Fruit fly (Drosophila melanogaster) whole organism: ENCODE results near the gene CG15480.

ENCODE experiments used
- CG8478 ChIP-seq: fragments of >200 bp; optimal IDR thresholded peaks from 2 replicates; lab custom pipeline; 2018; ENCODE audit warnings: inconsistent platforms
- Dll ChIP-seq: fragments of >200 bp; optimal IDR thresholded peaks from 2 replicates; lab custom pipeline; 2017
- EcR ChIP-seq, 2 experiments: fragments of >200 bp; optimal IDR thresholded peaks; 2 replicates each; lab custom pipeline; 2017; ENCODE audit warnings: missing biosample characterization in 2 of 2, missing genetic modification characterization in 2 of 2, missing genetic modification reagents in 2 of 2
- pan ChIP-seq: fragments of >200 bp; optimal IDR thresholded peaks from 2 replicates; lab custom pipeline; 2017
- psq ChIP-seq: fragments of >200 bp; optimal IDR thresholded peaks from 2 replicates; lab custom pipeline; 2017
- usp ChIP-seq: fragments of >200 bp; optimal IDR thresholded peaks from 2 replicates; lab custom pipeline; 2017; ENCODE audit warnings: missing biosample characterization, missing genetic modification characterization, mixed read lengths

Gene CG15480

dm6 chr2L:13206857-13207463 lies 18.1 kb downstream of the CG15480 start:
- no peak for TF ChIP-seq psq (lab: Kevin White, UChicago)
- no peak for TF ChIP-seq usp
- TF ChIP-seq Dll (lab: Kevin White, UChicago) = no peak
- TF ChIP-seq pan (lab: Kevin White, UChicago) = no peak
- no peak for TF ChIP-seq EcR (GFP tag; optimal IDR thresholded peaks at IDR 0.05; lab: Kevin White, UChicago)
- TF ChIP-seq CG8478 (lab: Kevin White, UChicago) = no peak

dm6 chr2L:13206077-13206668 lies 18.9 kb downstream of the CG15480 start:
- peak; percentile 22 for TF ChIP-seq pan (lab: Kevin White, UChicago)
- TF ChIP-seq Dll (lab: Kevin White, UChicago) = no peak
- TF ChIP-seq usp = no peak
- no peak for TF ChIP-seq psq (lab: Kevin White, UChicago)
- TF ChIP-seq EcR (GFP tag; optimal IDR thresholded peaks at IDR 0.05; lab: Kevin White, UChicago) = peak in 1 of 2 experiments; percentile 82
- TF ChIP-seq CG8478 (lab: Kevin White, UChicago) = no peak

- no peak for TF ChIP-seq Dll (lab: Kevin White, UChicago)
- no peak for TF ChIP-seq EcR (GFP tag; optimal IDR thresholded peaks at IDR 0.05; lab: Kevin White, UChicago)
- TF ChIP-seq psq (lab: Kevin White, UChicago) = no peak
- no peak for TF ChIP-seq usp
- TF ChIP-seq pan (lab: Kevin White, UChicago) = no peak
- no peak for TF ChIP-seq CG8478 (lab: Kevin White, UChicago)
These were observed 19.8 kb downstream of the CG15480 start for dm6 chr2L:13205256-13205655.

- TF ChIP-seq Dll (lab: Kevin White, UChicago) = no peak
- TF ChIP-seq CG8478 (lab: Kevin White, UChicago) = no peak
- no peak for TF ChIP-seq pan (lab: Kevin White, UChicago)
These were observed 20.9 kb downstream of the CG15480 start for dm6 chr2L:13204151-13204550.

- TF ChIP-seq usp = no peak
- no peak for TF ChIP-seq EcR (GFP tag; optimal IDR thresholded peaks at IDR 0.05; lab: Kevin White, UChicago)
- no peak for TF ChIP-seq Dll (lab: Kevin White, UChicago)
- no peak for TF ChIP-seq pan (lab: Kevin White, UChicago)
- no peak for TF ChIP-seq CG8478 (lab: Kevin White, UChicago)
- TF ChIP-seq psq (lab: Kevin White, UChicago) = no peak
These were observed 21.5 kb downstream of the CG15480 start, which contains the start of gene Pect for dm6 chr2L:13203437-13204137. Pect (plus strand) TSS chr2L:13203762.

dm6 chr2L:13202960-13203436 lies 22.1 kb downstream of the CG15480 start, which contains the start of gene CG16972:
CG16972 (minus strand) TSS chr2L:13203295.
- TF ChIP-seq psq (lab: Kevin White, UChicago) = no peak
- TF ChIP-seq CG8478 (lab: Kevin White, UChicago) = no peak
- no peak for TF ChIP-seq Dll (lab: Kevin White, UChicago)
- no peak for TF ChIP-seq usp
- no peak for TF ChIP-seq EcR (GFP tag; optimal IDR thresholded peaks at IDR 0.05; lab: Kevin White, UChicago)
- TF ChIP-seq pan (lab: Kevin White, UChicago) = no peak

- no peak for TF ChIP-seq psq (lab: Kevin White, UChicago)
- TF ChIP-seq usp = no peak
- no peak for TF ChIP-seq CG8478 (lab: Kevin White, UChicago)
- no peak for TF ChIP-seq EcR (GFP tag; optimal IDR thresholded peaks at IDR 0.05; lab: Kevin White, UChicago)
- TF ChIP-seq pan (lab: Kevin White, UChicago) = no peak
- no peak for TF ChIP-seq Dll (lab: Kevin White, UChicago)
These were observed 29.3 kb downstream of the CG15480 start for dm6 chr2L:13195822-13196221.

dm6 chr2L:13191894-13192293 lies 33.2 kb downstream of the CG15480 start, which contains the start of the genes CG16974 and Edem2:
CG16974 (minus strand) TSS chr2L:13191979.
Edem2 (plus strand) TSS chr2L:13192201.
- TF ChIP-seq Dll (lab: Kevin White, UChicago) (no peak), psq (lab: Kevin White, UChicago) (no peak), CG8478 (lab: Kevin White, UChicago) (no peak), usp (no peak), EcR (GFP tag; optimal IDR thresholded peaks at IDR 0.05; lab: Kevin White, UChicago) (no peak), pan (lab: Kevin White, UChicago) (no peak)

dm6 chr2L:13191052-13191678 lies 33.9 kb downstream of the CG15480 start:
- TF ChIP-seq Dll (lab: Kevin White, UChicago) (no peak), CG8478 (lab: Kevin White, UChicago) (no peak), usp (no peak), EcR (GFP tag; optimal IDR thresholded peaks at IDR 0.05; lab: Kevin White, UChicago) (no peak), pan (lab: Kevin White, UChicago) (no peak), psq (lab: Kevin White, UChicago) (no peak)

- TF ChIP-seq pan (lab: Kevin White, UChicago) (no peak), CG8478 (lab: Kevin White, UChicago) (no peak), usp (no peak), psq (lab: Kevin White, UChicago) (no peak), EcR (GFP tag; optimal IDR thresholded peaks at IDR 0.05; lab: Kevin White, UChicago) (no peak), Dll (lab: Kevin White, UChicago) (no peak)
These were observed 34.5 kb downstream of the CG15480 start for dm6 chr2L:13190534-13190933.

- TF ChIP-seq usp = no peak
- no peak for TF ChIP-seq pan (lab: Kevin White, UChicago)
- TF ChIP-seq psq (lab: Kevin White, UChicago) = no peak
- no peak for TF ChIP-seq CG8478 (lab: Kevin White, UChicago)
- no peak for TF ChIP-seq EcR (GFP tag; optimal IDR thresholded peaks at IDR 0.05; lab: Kevin White, UChicago)
- no peak for TF ChIP-seq Dll (lab: Kevin White, UChicago)
These were observed 41.9 kb downstream of the CG15480 start, which contains the start of gene Rsph1 for dm6 chr2L:13183150-13183549. Rsph1 (plus strand) TSS chr2L:13183450.
